Fruit fly (Drosophila melanogaster): ENCODE results near the gene CG5013.
A peak's percentile ranks its signal among the peaks of the same experiment; 100 is the strongest.

DNA sequence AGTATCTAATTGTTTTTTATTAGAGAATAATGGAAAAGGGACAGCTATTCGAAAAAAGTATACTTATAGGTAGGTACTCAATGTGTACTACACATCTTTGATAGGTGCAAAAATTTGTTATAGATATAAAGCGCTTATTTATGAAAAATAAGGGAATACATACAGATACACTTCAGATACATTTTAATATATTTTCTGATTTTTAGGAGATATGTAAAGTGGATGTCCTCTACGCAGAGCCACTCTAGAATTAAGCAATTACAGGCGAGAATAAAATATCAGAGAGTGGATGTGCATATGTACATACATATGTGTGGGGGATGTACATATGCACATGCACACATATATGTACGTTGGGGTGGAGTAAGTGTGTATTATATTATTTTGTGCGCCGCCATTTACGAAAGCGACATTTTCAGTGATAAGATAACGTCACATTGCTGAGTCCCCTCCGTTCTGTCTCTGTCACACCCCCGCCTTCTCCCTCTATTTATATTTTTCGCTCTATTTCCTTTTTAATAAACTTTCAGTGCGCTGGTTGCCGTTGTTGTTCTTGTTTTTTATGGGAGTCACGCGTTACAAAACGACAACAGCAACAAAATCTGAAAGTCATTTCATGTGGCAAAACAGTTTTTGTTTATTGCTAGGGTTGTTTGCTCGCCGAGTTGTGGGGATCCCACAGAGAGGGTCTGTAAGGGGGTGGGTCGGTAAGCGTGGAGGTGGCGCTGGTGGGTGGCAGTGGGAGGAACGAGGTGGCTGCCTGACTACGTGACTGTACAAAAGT is 44.6 kb upstream of the CG5013 start:
- no peak for TF ChIP-seq CTCF (optimal IDR thresholded peaks at IDR 0.05)
- peak; percentile 61 for TF ChIP-seq CG8478 (optimal IDR thresholded peaks at IDR 0.05)

Data from S2 (cell line).